Worm (Caenorhabditis elegans) whole organism, L3 larva: ENCODE data around the gene twk-7.

Source experiments
- R02D3.7 ChIP-seq: fragments of 150-350 bp; optimal IDR thresholded peaks from 2 replicates; lab custom pipeline; 2014; ENCODE audit warnings: missing biosample characterization, missing genetic modification characterization
- ZK546.5 ChIP-seq: sonication (generic microtip); optimal IDR thresholded peaks from 2 replicates; lab custom pipeline; 2017; ENCODE audit warnings: missing biosample characterization, missing genetic modification characterization
- fkh-2 ChIP-seq: fragments of 150-350 bp; optimal IDR thresholded peaks from 2 replicates; lab custom pipeline; 2014; ENCODE audit warnings: missing biosample characterization, missing genetic modification reagents, missing genetic modification characterization
- nhr-237 ChIP-seq: fragments of 150-350 bp; optimal IDR thresholded peaks from 2 replicates; lab custom pipeline; 2014; ENCODE audit warnings: missing biosample characterization, missing genetic modification characterization
- nhr-76 ChIP-seq: fragments of 150-350 bp; sonication (generic microtip); optimal IDR thresholded peaks from 5 replicates; lab custom pipeline; 2014; ENCODE audit warnings: missing biosample characterization, missing genetic modification characterization
- nhr-77 ChIP-seq: fragments of 150-350 bp; optimal IDR thresholded peaks from 2 replicates; lab custom pipeline; 2014; ENCODE audit warnings: missing biosample characterization, missing genetic modification characterization
- snpc-4 ChIP-seq: fragments of 150-350 bp; optimal IDR thresholded peaks from 2 replicates; lab custom pipeline; 2014; ENCODE audit warnings: missing biosample characterization, missing genetic modification characterization
- ztf-11 ChIP-seq: fragments of 150-350 bp; optimal IDR thresholded peaks from 2 replicates; lab custom pipeline; 2014; ENCODE audit warnings: missing biosample characterization, missing genetic modification characterization

DNA sequence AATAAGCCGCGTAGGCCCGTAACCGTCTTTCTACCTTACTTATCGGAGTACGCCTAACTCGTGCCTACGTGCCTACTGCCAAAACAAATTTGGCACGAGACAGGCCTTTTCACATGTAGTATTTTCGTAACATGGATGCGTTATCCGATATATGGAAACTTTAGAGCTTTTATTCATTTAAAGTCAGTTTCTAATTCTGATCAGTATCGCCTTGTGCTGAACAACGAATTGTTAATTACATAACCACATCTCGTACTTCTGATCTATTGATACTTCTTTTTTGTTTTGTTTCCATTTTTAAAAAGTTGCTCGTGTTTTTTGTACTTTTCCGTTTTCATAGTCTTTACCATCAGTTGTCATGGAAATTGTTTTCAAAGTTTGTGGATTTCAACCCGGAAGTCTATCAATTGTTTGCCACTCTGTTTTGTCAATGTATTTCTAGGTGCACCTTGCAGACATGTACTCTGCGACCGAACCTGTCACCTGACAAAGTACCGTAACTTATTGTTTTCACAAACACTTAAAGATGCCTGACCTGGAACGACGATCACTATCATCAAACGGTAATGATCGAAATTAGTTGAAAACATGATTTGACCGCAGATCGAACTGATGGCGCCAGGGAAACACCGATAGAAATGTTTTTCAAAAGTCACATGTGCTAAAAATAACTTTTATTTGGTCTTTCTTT is 14.3 kb upstream of the twk-7 start:
- no peak for TF ChIP-seq R02D3.7 (tag; lab: Kevin White, UChicago)
- no peak for TF ChIP-seq ZK546.5 (tag; lab: Kevin White, UChicago)
- TF ChIP-seq nhr-76 (tag; lab: Kevin White, UChicago), result no peak
- no peak for TF ChIP-seq fkh-2 (tag; lab: Kevin White, UChicago)
- no peak for TF ChIP-seq nhr-77 (tag; lab: Kevin White, UChicago)
- no peak for TF ChIP-seq nhr-237
- no peak for TF ChIP-seq snpc-4
- no peak for TF ChIP-seq ztf-11 (tag; lab: Kevin White, UChicago)
